Fruit fly (Drosophila melanogaster): ENCODE measurements around the gene Adi1.

dm6 chr3L:10637819-10638218 is 25.4 kb upstream of the Adi1 start, which contains the start of gene Cnep1r2:
- TF ChIP-seq CG4617 (GFP tag; optimal IDR thresholded peaks at IDR 0.05; ENCODE audit: borderline replicate concordance) (peak; percentile 94), C15 (GFP tag; IDR thresholded peaks at IDR 0.05) (peak; percentile 66; the same call in 2 of the 3 replicates), chm (GFP tag; IDR thresholded peaks at IDR 0.05) (peak; percentile 73), CkIIα-i1 (GFP tag; IDR thresholded peaks at IDR 0.05) (peak; percentile 41; the same call in 1 of the 2 replicates), tap (tag; optimal IDR thresholded peaks at IDR 0.05) (peak; percentile 91), CG5953 (GFP tag; IDR thresholded peaks at IDR 0.05) (peak; percentile 84), Optix (GFP tag; IDR thresholded peaks at IDR 0.05) (peak; percentile 80; the same call in 2 of the 3 replicates), p53 (GFP tag; optimal IDR thresholded peaks at IDR 0.05) (no peak), her (GFP tag; optimal IDR thresholded peaks at IDR 0.05) (peak; percentile 3), Drgx (GFP tag; IDR thresholded peaks at IDR 0.05) (peak; percentile 92), CG15479 (GFP tag; optimal IDR thresholded peaks at IDR 0.05) (peak; percentile 75), org-1 (GFP tag; optimal IDR thresholded peaks at IDR 0.05) (peak; percentile 79), NfI (GFP tag; optimal IDR thresholded peaks at IDR 0.05) (peak; percentile 97)
